Worm (Caenorhabditis elegans) whole organism, young adult: Measurements from ENCODE around the gene nlp-18.

ENCODE experiments used
- C06A6.2 ChIP-seq: fragments of 200-800 bp; sonication (Bioruptor generic); conservative IDR thresholded peaks from 2 replicates; pipeline ENCODE4 v1.3.6; 2022; ENCODE audit warnings: missing genetic modification characterization, missing compliant biosample characterization
- F10E7.11 ChIP-seq: sonication (generic microtip); optimal IDR thresholded peaks from 2 replicates; lab custom pipeline; 2017; ENCODE audit warnings: mild to moderate bottlenecking, missing genetic modification characterization, moderate library complexity, missing compliant biosample characterization
- F57C9.4 ChIP-seq: sonication (generic microtip); optimal IDR thresholded peaks from 2 replicates; lab custom pipeline; 2017; ENCODE audit warnings: mild to moderate bottlenecking, missing genetic modification characterization, missing compliant biosample characterization
- T07F8.4 ChIP-seq: sonication (generic microtip); optimal IDR thresholded peaks from 2 replicates; lab custom pipeline; 2016; ENCODE audit warnings: mild to moderate bottlenecking, missing genetic modification characterization, moderate library complexity, missing compliant biosample characterization
- T26A5.8 ChIP-seq: sonication (generic microtip); optimal IDR thresholded peaks from 2 replicates; lab custom pipeline; 2016; ENCODE audit warnings: missing genetic modification characterization, missing compliant biosample characterization
- Y53G8AR.9 ChIP-seq: fragments of 200-800 bp; sonication (Bioruptor generic); conservative IDR thresholded peaks from 2 replicates; pipeline ENCODE4 v1.3.6; 2022; ENCODE audit warnings: missing genetic modification reagents, missing genetic modification characterization, missing compliant biosample characterization
- Y67H2A.10 ChIP-seq: fragments of 200-800 bp; sonication (Bioruptor generic); conservative IDR thresholded peaks from 2 replicates; pipeline ENCODE4 v1.3.6; 2022; ENCODE audit warnings: missing genetic modification reagents, missing genetic modification characterization, missing compliant biosample characterization
- Y95B8A.8 ChIP-seq: fragments of 200-800 bp; sonication (Bioruptor generic); IDR thresholded peaks from 2 replicates; pipeline ENCODE4 v1.3.6; 2022; ENCODE audit warnings: missing genetic modification reagents, missing genetic modification characterization, missing compliant biosample characterization
- akir-1 ChIP-seq: fragments of 200-800 bp; sonication (Bioruptor generic); optimal IDR thresholded peaks from 2 replicates; lab custom pipeline; 2018; ENCODE audit warnings: mild to moderate bottlenecking, missing genetic modification characterization, moderate library complexity, missing compliant biosample characterization
- athp-1 ChIP-seq: sonication (generic microtip); optimal IDR thresholded peaks from 2 replicates; lab custom pipeline; 2017; ENCODE audit warnings: mild to moderate bottlenecking, missing genetic modification characterization, missing compliant biosample characterization
- ceh-58 ChIP-seq: fragments of 200-800 bp; sonication (Bioruptor generic); IDR thresholded peaks from 2 replicates; pipeline ENCODE4 v1.3.6; 2022; ENCODE audit warnings: missing genetic modification characterization, missing compliant biosample characterization
- ceh-79 ChIP-seq: sonication (generic microtip); optimal IDR thresholded peaks from 2 replicates; lab custom pipeline; 2017; ENCODE audit warnings: mild to moderate bottlenecking, missing genetic modification characterization, missing compliant biosample characterization
- chd-7 ChIP-seq: sonication (generic microtip); optimal IDR thresholded peaks from 2 replicates; lab custom pipeline; 2016; ENCODE audit warnings: mild to moderate bottlenecking, missing genetic modification characterization, moderate library complexity, missing compliant biosample characterization
- die-1 ChIP-seq: sonication (generic microtip); optimal IDR thresholded peaks from 2 replicates; lab custom pipeline; 2016; ENCODE audit warnings: missing genotype, mild to moderate bottlenecking, missing genetic modification characterization, missing compliant biosample characterization
- efl-1 ChIP-seq: fragments of 150-350 bp; optimal IDR thresholded peaks from 2 replicates; lab custom pipeline; 2014; ENCODE audit warnings: missing biosample characterization, missing genetic modification reagents, missing genetic modification characterization
- egl-18 ChIP-seq: fragments of 200-800 bp; sonication (Bioruptor generic); IDR thresholded peaks from 2 replicates; pipeline ENCODE4 v1.3.6; 2022; ENCODE audit warnings: missing genetic modification reagents, missing genetic modification characterization, missing compliant biosample characterization
- egrh-3 ChIP-seq: fragments of 200-800 bp; sonication (Bioruptor generic); IDR thresholded peaks from 2 replicates; pipeline ENCODE4 v1.3.6; 2022; ENCODE audit warnings: missing genetic modification reagents, missing genetic modification characterization, missing compliant biosample characterization
- hlh-12 ChIP-seq: sonication (generic microtip); optimal IDR thresholded peaks from 2 replicates; lab custom pipeline; 2016; ENCODE audit warnings: missing genetic modification characterization, missing compliant biosample characterization
- hmg-1.2 ChIP-seq: fragments of 200-800 bp; sonication (Bioruptor generic); IDR thresholded peaks from 2 replicates; pipeline ENCODE4 v1.3.6; 2022; ENCODE audit warnings: missing genetic modification reagents, missing genetic modification characterization, missing compliant biosample characterization
- hsf-1 ChIP-seq: fragments of 200-800 bp; sonication (Bioruptor generic); IDR thresholded peaks from 2 replicates; pipeline ENCODE4 v1.3.6; 2022; ENCODE audit warnings: missing genetic modification reagents, missing genetic modification characterization, missing compliant biosample characterization
- lag-1 ChIP-seq: fragments of 200-800 bp; sonication (Bioruptor generic); IDR thresholded peaks from 2 replicates; pipeline ENCODE4 v1.3.6; 2022; ENCODE audit warnings: missing genetic modification reagents, missing genetic modification characterization, missing compliant biosample characterization
- let-526 ChIP-seq: fragments of 200-800 bp; sonication (Bioruptor generic); IDR thresholded peaks from 2 replicates; pipeline ENCODE4 v1.3.6; 2022; ENCODE audit warnings: missing genetic modification reagents, missing genetic modification characterization, missing compliant biosample characterization
- lin-54 ChIP-seq: fragments of 200-800 bp; sonication (Bioruptor generic); optimal IDR thresholded peaks from 2 replicates; lab custom pipeline; 2018; ENCODE audit warnings: mild to moderate bottlenecking, missing genetic modification characterization, missing compliant biosample characterization
- lir-1 ChIP-seq: fragments of 200-800 bp; sonication (Bioruptor generic); conservative IDR thresholded peaks from 2 replicates; pipeline ENCODE4 v1.3.6; 2022; ENCODE audit warnings: missing genetic modification reagents, missing genetic modification characterization, missing compliant biosample characterization
- lsl-1 ChIP-seq: fragments of 200-800 bp; sonication (Bioruptor generic); optimal IDR thresholded peaks from 2 replicates; lab custom pipeline; 2018; ENCODE audit warnings: mild to moderate bottlenecking, missing genetic modification characterization, moderate library complexity, missing compliant biosample characterization
- mcd-1 ChIP-seq: fragments of 200-800 bp; sonication (Bioruptor generic); IDR thresholded peaks from 2 replicates; pipeline ENCODE4 v1.3.6; 2022; ENCODE audit warnings: missing genetic modification reagents, missing genetic modification characterization, missing compliant biosample characterization
- pha-4 ChIP-seq: fragments of 150-350 bp; sonication (generic microtip); optimal IDR thresholded peaks from 2 replicates; lab custom pipeline; 2014; ENCODE audit warnings: missing biosample characterization, missing genetic modification reagents, missing genetic modification characterization
- rcor-1 ChIP-seq: fragments of 200-800 bp; sonication (Bioruptor generic); IDR thresholded peaks from 2 replicates; pipeline ENCODE4 v1.3.6; 2022; ENCODE audit warnings: missing genetic modification reagents, missing genetic modification characterization, missing compliant biosample characterization
- repo-1 ChIP-seq: sonication (generic microtip); optimal IDR thresholded peaks from 2 replicates; lab custom pipeline; 2017; ENCODE audit warnings: mild to moderate bottlenecking, missing genetic modification characterization, missing compliant biosample characterization
- rpc-1 ChIP-seq, 2 experiments: fragments of 150-350 bp in 1 of 2; sonication (generic microtip) in 1 of 2; optimal IDR thresholded peaks; 2 replicates each; lab custom pipeline; 2014 to 2018; ENCODE audit warnings: missing biosample characterization in 1 of 2, missing genetic modification characterization in 1 of 2, missing genetic modification reagents in 1 of 2, missing genotype in 1 of 2
- snpc-1.1 ChIP-seq: sonication (generic microtip); optimal IDR thresholded peaks from 2 replicates; lab custom pipeline; 2017; ENCODE audit warnings: missing genetic modification characterization, mild to moderate bottlenecking, missing compliant biosample characterization, antibody characterized with exemption, moderate library complexity, missing genotype, missing genetic modification reagents; ENCODE audit not compliant: insufficient read depth
- snpc-4 ChIP-seq, 5 experiments: fragments of 150-350 bp in 1 of 5; sonication (generic microtip) in 4 of 5; optimal IDR thresholded peaks; 2 replicates each; lab custom pipeline; 2014 to 2018; ENCODE audit warnings: missing genetic modification characterization in 5 of 5, missing biosample characterization in 3 of 5, antibody characterized with exemption in 2 of 5, mild to moderate bottlenecking in 2 of 5, missing compliant biosample characterization in 2 of 5, missing genotype in 2 of 5, moderate library complexity in 2 of 5, missing genetic modification reagents in 1 of 5
- tbp1 ChIP-seq: fragments of 200-800 bp; sonication (Bioruptor generic); optimal IDR thresholded peaks from 2 replicates; lab custom pipeline; 2018; ENCODE audit warnings: mild to moderate bottlenecking, missing genetic modification characterization, missing compliant biosample characterization
- tlf-1 ChIP-seq: fragments of 200-800 bp; sonication (Bioruptor generic); optimal IDR thresholded peaks from 2 replicates; lab custom pipeline; 2018; ENCODE audit warnings: mild to moderate bottlenecking, missing genetic modification characterization, missing compliant biosample characterization
- unc-62 ChIP-seq: fragments of 150-350 bp; optimal IDR thresholded peaks from 2 replicates; lab custom pipeline; 2014; ENCODE audit warnings: missing biosample characterization, missing genetic modification reagents, missing genetic modification characterization
- zfh-2 ChIP-seq: fragments of 200-800 bp; sonication (Bioruptor generic); conservative IDR thresholded peaks from 2 replicates; pipeline ENCODE4 v1.3.6; 2022; ENCODE audit warnings: missing genetic modification reagents, missing genetic modification characterization, missing compliant biosample characterization
- zim-3 ChIP-seq: sonication (generic microtip); optimal IDR thresholded peaks from 2 replicates; lab custom pipeline; 2017; ENCODE audit warnings: mild to moderate bottlenecking, missing genetic modification characterization, moderate library complexity, missing compliant biosample characterization
- ztf-18 ChIP-seq: sonication (generic microtip); optimal IDR thresholded peaks from 2 replicates; lab custom pipeline; 2016; ENCODE audit warnings: missing genotype, mild to moderate bottlenecking, missing genetic modification characterization, missing compliant biosample characterization
- ztf-28 ChIP-seq: fragments of 200-800 bp; sonication (Bioruptor generic); IDR thresholded peaks from 2 replicates; pipeline ENCODE4 v1.3.6; 2022; ENCODE audit warnings: missing genetic modification reagents, missing genetic modification characterization, missing compliant biosample characterization

Gene nlp-18

ce11 chrII:11012532-11013179 is 17.5 kb downstream of the nlp-18 start:
- TF ChIP-seq egrh-3 (GFP tag; lab: Robert Waterston, UW) (peak; percentile 86), zfh-2 (GFP tag; lab: Robert Waterston, UW) (peak; percentile 95), C06A6.2 (GFP tag; lab: Robert Waterston, UW) (no peak)
- TF ChIP-seq, all 124 proteins: peak for 2

- TF ChIP-seq egrh-3 (GFP tag; lab: Robert Waterston, UW) (no peak), ztf-28 (GFP tag; lab: Robert Waterston, UW) (0 out of 2 replicates have a peak, but pooled peaks have one; percentile 23), chd-7 (no peak)
Measured at ce11 chrII:11010914-11011313, 19.3 kb downstream of the nlp-18 start.

- no peak for TF ChIP-seq F57C9.4 (tag; lab: Kevin White, UChicago)
- no peak for TF ChIP-seq ceh-79 (tag; lab: Kevin White, UChicago)
- no peak for TF ChIP-seq rcor-1 (GFP tag; lab: Robert Waterston, UW)
- no peak for TF ChIP-seq hsf-1 (GFP tag; lab: Robert Waterston, UW)
- TF ChIP-seq rpc-1 (optimal IDR thresholded peaks at IDR 0.05; lab: Kevin White, UChicago), result no peak
- no peak for TF ChIP-seq rpc-1 (tag; optimal IDR thresholded peaks at IDR 0.05; lab: Kevin White, UChicago)
- no peak for TF ChIP-seq let-526 (GFP tag; lab: Robert Waterston, UW)
- no peak for TF ChIP-seq Y67H2A.10 (GFP tag; lab: Robert Waterston, UW)
- TF ChIP-seq die-1, result no peak
- no peak for TF ChIP-seq zim-3 (tag; lab: Kevin White, UChicago)
- no peak for TF ChIP-seq Y53G8AR.9 (GFP tag; lab: Robert Waterston, UW)
- no peak for TF ChIP-seq C06A6.2 (GFP tag; lab: Robert Waterston, UW)
- no peak for TF ChIP-seq hlh-12 (tag; lab: Kevin White, UChicago)
- TF ChIP-seq egrh-3 (GFP tag; lab: Robert Waterston, UW), result no peak
- TF ChIP-seq efl-1 (GFP tag; lab: Kevin White, UChicago), result no peak
- TF ChIP-seq athp-1 (tag; lab: Kevin White, UChicago), result no peak
- TF ChIP-seq, all 124 proteins: peak for 0
Measured at ce11 chrII:11004381-11004780, 25.8 kb downstream of the nlp-18 start.

- TF ChIP-seq mcd-1 (GFP tag; lab: Robert Waterston, UW) (0 out of 2 replicates have a peak, but pooled peaks have one; percentile 9), lir-1 (GFP tag; lab: Robert Waterston, UW) (no peak), egl-18 (no peak)
Measured at ce11 chrII:10999109-10999508, 31.1 kb downstream of the nlp-18 start.

- TF ChIP-seq lag-1 (no peak), lsl-1 (GFP tag; lab: Kevin White, UChicago) (no peak), F10E7.11 (tag; lab: Kevin White, UChicago) (no peak), lin-54 (no peak), pha-4 (no peak), ceh-58 (GFP tag; lab: Robert Waterston, UW) (no peak), zfh-2 (GFP tag; lab: Robert Waterston, UW) (no peak), tlf-1 (GFP tag; lab: Kevin White, UChicago) (no peak), T07F8.4 (tag; lab: Kevin White, UChicago) (no peak), Y95B8A.8 (GFP tag; lab: Robert Waterston, UW) (no peak), repo-1 (tag; lab: Kevin White, UChicago) (no peak), tbp1 (GFP tag; lab: Kevin White, UChicago) (no peak), ztf-18 (tag; lab: Kevin White, UChicago) (no peak), hmg-1.2 (GFP tag; lab: Robert Waterston, UW) (no peak), snpc-1.1 (no peak), akir-1 (GFP tag; lab: Kevin White, UChicago) (no peak), T26A5.8 (tag; lab: Kevin White, UChicago) (no peak), Y67H2A.10 (GFP tag; lab: Robert Waterston, UW) (no peak), snpc-4 (GFP tag; optimal IDR thresholded peaks at IDR 0.05; lab: Kevin White, UChicago) (no peak), snpc-4 (tag; optimal IDR thresholded peaks at IDR 0.05; lab: Kevin White, UChicago) (no peak), unc-62 (no peak)
Measured at ce11 chrII:10995600-10995999, 34.6 kb downstream of the nlp-18 start.
